Worm (Caenorhabditis elegans) whole organism, young adult: ENCODE results near the gene cpr-9.

Experiments used
- B0336.3 ChIP-seq: fragments of 200-800 bp; sonication (Bioruptor generic); IDR thresholded peaks from 2 replicates; pipeline ENCODE4 v1.3.6; 2022; ENCODE audit warnings: missing genetic modification characterization, missing compliant biosample characterization
- F39B2.1 ChIP-seq: fragments of 200-800 bp; sonication (Bioruptor generic); IDR thresholded peaks from 2 replicates; pipeline ENCODE4 v1.3.6; 2022; ENCODE audit warnings: missing genetic modification reagents, missing genetic modification characterization, missing compliant biosample characterization
- F52B5.7 ChIP-seq: sonication (generic microtip); optimal IDR thresholded peaks from 2 replicates; lab custom pipeline; 2016; ENCODE audit warnings: mild to moderate bottlenecking, missing genetic modification characterization, missing compliant biosample characterization
- F57A8.1 ChIP-seq: fragments of 200-800 bp; sonication (Bioruptor generic); optimal IDR thresholded peaks from 2 replicates; lab custom pipeline; 2018; ENCODE audit warnings: mild to moderate bottlenecking, missing genetic modification characterization, moderate library complexity, missing compliant biosample characterization
- K11D2.4 ChIP-seq: fragments of 200-800 bp; sonication (Bioruptor generic); IDR thresholded peaks from 2 replicates; pipeline ENCODE4 v1.3.6; 2022; ENCODE audit warnings: missing genetic modification reagents, missing genetic modification characterization, missing compliant biosample characterization
- T07F8.4 ChIP-seq: sonication (generic microtip); optimal IDR thresholded peaks from 2 replicates; lab custom pipeline; 2016; ENCODE audit warnings: mild to moderate bottlenecking, missing genetic modification characterization, moderate library complexity, missing compliant biosample characterization
- Y53G8AR.9 ChIP-seq: fragments of 200-800 bp; sonication (Bioruptor generic); conservative IDR thresholded peaks from 2 replicates; pipeline ENCODE4 v1.3.6; 2022; ENCODE audit warnings: missing genetic modification reagents, missing genetic modification characterization, missing compliant biosample characterization
- ZK185.1 ChIP-seq: sonication (generic microtip); optimal IDR thresholded peaks from 2 replicates; lab custom pipeline; 2016; ENCODE audit warnings: mild to moderate bottlenecking, missing genetic modification characterization, missing compliant biosample characterization; ENCODE audit not compliant: poor library complexity, severe bottlenecking
- attf-5 ChIP-seq: fragments of 200-800 bp; sonication (Bioruptor generic); optimal IDR thresholded peaks from 2 replicates; lab custom pipeline; 2018; ENCODE audit warnings: mild to moderate bottlenecking, missing genetic modification characterization, missing compliant biosample characterization
- bed-2 ChIP-seq: fragments of 200-800 bp; sonication (Bioruptor generic); IDR thresholded peaks from 2 replicates; pipeline ENCODE4 v1.3.6; 2022; ENCODE audit warnings: missing genetic modification reagents, missing genetic modification characterization, missing compliant biosample characterization
- cebp-1 ChIP-seq, 2 experiments: fragments of 200-800 bp in 1 of 2; sonication (Bioruptor generic) in 1 of 2; sonication (generic microtip) in 1 of 2; IDR thresholded peaks in 1 of 2; optimal IDR thresholded peaks in 1 of 2; 2 replicates each; pipeline versions ENCODE4 v1.3.6 to Lab custom; 2017 to 2022; ENCODE audit warnings: missing compliant biosample characterization in 2 of 2, missing genetic modification characterization in 2 of 2, mild to moderate bottlenecking in 1 of 2, missing genetic modification reagents in 1 of 2, moderate library complexity in 1 of 2
- cebp-2 ChIP-seq: fragments of 200-800 bp; sonication (Bioruptor generic); IDR thresholded peaks from 2 replicates; pipeline ENCODE4 v1.3.6; 2022; ENCODE audit warnings: missing genetic modification characterization, missing compliant biosample characterization
- chd-7 ChIP-seq: sonication (generic microtip); optimal IDR thresholded peaks from 2 replicates; lab custom pipeline; 2016; ENCODE audit warnings: mild to moderate bottlenecking, missing genetic modification characterization, moderate library complexity, missing compliant biosample characterization
- dpff-1 ChIP-seq: sonication (generic microtip); optimal IDR thresholded peaks from 2 replicates; lab custom pipeline; 2017; ENCODE audit warnings: mild to moderate bottlenecking, missing genetic modification characterization, missing compliant biosample characterization
- ekl-4 ChIP-seq: fragments of 200-800 bp; sonication (Bioruptor generic); IDR thresholded peaks from 2 replicates; pipeline ENCODE4 v1.3.6; 2022; ENCODE audit warnings: missing genetic modification reagents, missing genetic modification characterization, missing compliant biosample characterization
- ets-4 ChIP-seq: fragments of 200-800 bp; sonication (Bioruptor generic); optimal IDR thresholded peaks from 2 replicates; lab custom pipeline; 2018; ENCODE audit warnings: mild to moderate bottlenecking, missing genetic modification characterization, missing compliant biosample characterization
- gei-17 ChIP-seq: fragments of 200-800 bp; sonication (Bioruptor generic); optimal IDR thresholded peaks from 2 replicates; lab custom pipeline; 2018; ENCODE audit warnings: mild to moderate bottlenecking, missing genetic modification characterization, missing compliant biosample characterization
- hmg-1.2 ChIP-seq: fragments of 200-800 bp; sonication (Bioruptor generic); IDR thresholded peaks from 2 replicates; pipeline ENCODE4 v1.3.6; 2022; ENCODE audit warnings: missing genetic modification reagents, missing genetic modification characterization, missing compliant biosample characterization
- hrde-1 ChIP-seq: sonication (generic microtip); optimal IDR thresholded peaks from 2 replicates; lab custom pipeline; 2016; ENCODE audit warnings: missing genetic modification characterization, mild to moderate bottlenecking, missing compliant biosample characterization, moderate library complexity, missing genotype, missing genetic modification reagents, borderline replicate concordance
- hsf-1 ChIP-seq: fragments of 200-800 bp; sonication (Bioruptor generic); IDR thresholded peaks from 2 replicates; pipeline ENCODE4 v1.3.6; 2022; ENCODE audit warnings: missing genetic modification reagents, missing genetic modification characterization, missing compliant biosample characterization
- let-526 ChIP-seq: fragments of 200-800 bp; sonication (Bioruptor generic); IDR thresholded peaks from 2 replicates; pipeline ENCODE4 v1.3.6; 2022; ENCODE audit warnings: missing genetic modification reagents, missing genetic modification characterization, missing compliant biosample characterization
- lin-40 ChIP-seq: sonication (generic microtip); optimal IDR thresholded peaks from 2 replicates; lab custom pipeline; 2016; ENCODE audit warnings: missing genetic modification characterization, mild to moderate bottlenecking, missing compliant biosample characterization, missing genotype, missing genetic modification reagents
- lin-54 ChIP-seq: fragments of 200-800 bp; sonication (Bioruptor generic); optimal IDR thresholded peaks from 2 replicates; lab custom pipeline; 2018; ENCODE audit warnings: mild to moderate bottlenecking, missing genetic modification characterization, missing compliant biosample characterization
- madf-10 ChIP-seq: sonication (generic microtip); optimal IDR thresholded peaks from 2 replicates; lab custom pipeline; 2016; ENCODE audit warnings: mild to moderate bottlenecking, missing genetic modification characterization, missing compliant biosample characterization
- madf-6 ChIP-seq: fragments of 200-800 bp; sonication (Bioruptor generic); IDR thresholded peaks from 2 replicates; pipeline ENCODE4 v1.3.6; 2022; ENCODE audit warnings: missing genetic modification reagents, missing genetic modification characterization, missing compliant biosample characterization
- mcd-1 ChIP-seq: fragments of 200-800 bp; sonication (Bioruptor generic); IDR thresholded peaks from 2 replicates; pipeline ENCODE4 v1.3.6; 2022; ENCODE audit warnings: missing genetic modification reagents, missing genetic modification characterization, missing compliant biosample characterization
- mel-28 ChIP-seq: sonication (generic microtip); optimal IDR thresholded peaks from 2 replicates; lab custom pipeline; 2016; ENCODE audit warnings: borderline replicate concordance, mild to moderate bottlenecking, missing genetic modification characterization, missing compliant biosample characterization
- mes-4 ChIP-seq: sonication (generic microtip); optimal IDR thresholded peaks from 2 replicates; lab custom pipeline; 2016; ENCODE audit warnings: missing genotype, missing genetic modification characterization, missing compliant biosample characterization
- nfya-1 ChIP-seq: sonication (generic microtip); optimal IDR thresholded peaks from 2 replicates; lab custom pipeline; 2017; ENCODE audit warnings: antibody characterized with exemption, missing compliant biosample characterization, missing genetic modification characterization, borderline replicate concordance; ENCODE audit not compliant: insufficient read depth
- nfyb-1 ChIP-seq: fragments of 200-800 bp; sonication (Bioruptor generic); IDR thresholded peaks from 2 replicates; pipeline ENCODE4 v1.3.6; 2022; ENCODE audit warnings: missing genetic modification reagents, missing genetic modification characterization, missing compliant biosample characterization
- nhr-80 ChIP-seq: sonication (generic microtip); optimal IDR thresholded peaks from 2 replicates; lab custom pipeline; 2016; ENCODE audit warnings: missing genetic modification characterization, missing compliant biosample characterization
- rcor-1 ChIP-seq: fragments of 200-800 bp; sonication (Bioruptor generic); IDR thresholded peaks from 2 replicates; pipeline ENCODE4 v1.3.6; 2022; ENCODE audit warnings: missing genetic modification reagents, missing genetic modification characterization, missing compliant biosample characterization
- rec-8 ChIP-seq, 2 experiments: sonication (generic microtip); optimal IDR thresholded peaks; 2 replicates each; lab custom pipeline; 2016; ENCODE audit warnings: mild to moderate bottlenecking in 2 of 2, missing genetic modification characterization in 2 of 2, missing genetic modification reagents in 2 of 2, missing genotype in 2 of 2, missing biosample characterization in 1 of 2, missing compliant biosample characterization in 1 of 2, moderate library complexity in 1 of 2
- tbp1 ChIP-seq: fragments of 200-800 bp; sonication (Bioruptor generic); optimal IDR thresholded peaks from 2 replicates; lab custom pipeline; 2018; ENCODE audit warnings: mild to moderate bottlenecking, missing genetic modification characterization, missing compliant biosample characterization
- ztf-22 ChIP-seq: fragments of 200-800 bp; sonication (Bioruptor generic); optimal IDR thresholded peaks from 2 replicates; lab custom pipeline; 2018; ENCODE audit warnings: mild to moderate bottlenecking, missing genetic modification characterization, moderate library complexity, missing compliant biosample characterization

The cpr-9 gene

DNA sequence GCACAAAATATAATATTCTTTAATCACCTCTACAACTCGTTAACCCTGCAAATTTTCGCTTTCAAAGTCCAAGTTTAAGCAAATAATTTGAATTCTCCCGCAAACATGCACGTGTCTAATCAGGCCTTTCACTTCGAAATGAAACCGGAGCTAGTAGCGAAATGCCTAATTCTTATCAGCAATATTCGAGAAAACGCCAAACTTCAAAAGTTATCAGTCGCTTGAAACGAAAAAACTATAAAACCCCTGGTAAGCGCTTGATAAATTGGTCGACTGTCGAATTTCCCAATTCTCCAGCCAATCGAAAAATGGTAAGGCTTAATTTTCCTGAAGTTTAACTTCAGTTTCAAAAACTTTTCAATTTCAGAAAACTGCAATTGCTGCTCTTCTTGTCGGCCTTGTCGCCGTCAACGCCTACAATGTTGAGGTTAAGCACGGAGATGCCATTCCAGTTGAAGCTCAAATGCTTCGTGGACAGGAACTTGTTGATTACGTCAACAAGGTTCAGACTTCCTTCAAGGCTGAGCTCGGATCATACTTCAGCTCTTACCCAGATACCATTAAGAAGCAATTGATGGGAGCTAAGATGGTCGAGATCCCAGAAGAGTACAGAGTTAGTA lies at the start of gene cpr-9:
TSS of gene cpr-9 (plus strand) at position 188 of the 620 bp plus-strand sequence.
- TF ChIP-seq dpff-1 (tag; lab: Kevin White, UChicago) (no peak), F52B5.7 (tag; lab: Kevin White, UChicago) (no peak), rec-8 (tag; optimal IDR thresholded peaks at IDR 0.05; lab: Kevin White, UChicago) (no peak), nhr-80 (tag; lab: Kevin White, UChicago) (peak; percentile 21), cebp-1 (GFP tag; IDR thresholded peaks at IDR 0.05; lab: Robert Waterston, UW) (no peak), cebp-1 (tag; optimal IDR thresholded peaks at IDR 0.05; lab: Kevin White, UChicago) (peak; percentile 24), nfyb-1 (GFP tag; lab: Robert Waterston, UW) (no peak), tbp1 (GFP tag; lab: Kevin White, UChicago) (peak; percentile 1), Y53G8AR.9 (GFP tag; lab: Robert Waterston, UW) (0 out of 2 replicates have a peak, but pooled peaks have one; percentile 11), lin-40 (tag; lab: Kevin White, UChicago) (peak; percentile 10), ZK185.1 (peak; percentile 13), hmg-1.2 (GFP tag; lab: Robert Waterston, UW) (0 out of 2 replicates have a peak, but pooled peaks have one; percentile 6), bed-2 (GFP tag; lab: Robert Waterston, UW) (no peak), let-526 (GFP tag; lab: Robert Waterston, UW) (peak; percentile 54; the same call in 1 of the 2 replicates), ekl-4 (peak; percentile 40; the same call in 1 of the 2 replicates), B0336.3 (GFP tag; lab: Robert Waterston, UW) (peak; percentile 10; the same call in 1 of the 2 replicates), lin-54 (GFP tag; lab: Kevin White, UChicago) (peak; percentile 13), ets-4 (GFP tag; lab: Kevin White, UChicago) (peak; percentile 22), ztf-22 (GFP tag; lab: Kevin White, UChicago) (peak; percentile 8), hrde-1 (tag; lab: Kevin White, UChicago) (no peak)
- TF ChIP-seq, all 124 proteins: peak for 13

DNA sequence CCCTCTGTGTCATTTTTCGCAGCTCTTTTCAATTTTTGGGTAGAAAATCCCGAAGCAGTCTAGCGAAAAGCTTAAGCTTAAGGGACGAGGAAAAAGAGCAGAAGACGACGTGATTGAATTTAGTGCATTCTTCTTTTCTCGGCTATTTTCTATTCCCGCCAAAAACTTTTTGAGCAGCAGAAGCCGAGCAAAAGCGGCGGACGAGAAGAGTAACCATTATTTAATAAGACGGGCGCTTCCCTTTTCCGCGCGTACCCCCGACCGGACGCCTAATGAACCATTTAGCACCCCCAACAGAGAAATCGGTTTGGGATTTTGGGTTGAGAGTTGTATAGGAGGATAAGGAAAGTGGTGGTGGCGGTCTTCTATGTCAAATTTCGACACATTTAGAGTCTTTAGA lies 49.2 kb upstream of the cpr-9 start:
- TF ChIP-seq cebp-2 (GFP tag; lab: Robert Waterston, UW) (no peak), K11D2.4 (GFP tag; lab: Robert Waterston, UW) (no peak), chd-7 (tag; lab: Kevin White, UChicago) (no peak), madf-6 (GFP tag; lab: Robert Waterston, UW) (no peak)

DNA sequence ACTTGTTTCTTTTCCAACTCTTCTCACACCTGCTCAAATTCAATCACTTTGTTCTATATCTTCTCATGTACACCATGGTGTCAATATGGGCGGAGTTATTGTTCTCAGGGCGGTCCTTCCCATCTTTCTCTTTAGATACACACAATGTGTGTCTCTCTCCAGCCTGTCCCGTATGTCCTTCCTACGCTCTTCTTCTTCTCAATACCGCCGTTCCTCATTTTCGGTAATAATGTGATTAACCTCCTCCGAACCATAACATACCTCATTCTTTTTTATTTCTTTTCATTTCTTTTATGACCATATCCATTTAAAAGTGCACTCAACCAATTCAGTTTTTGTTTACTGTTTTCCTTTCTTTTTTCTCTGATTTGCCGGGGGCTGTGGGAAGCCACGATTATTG lies 47.2 kb upstream of the cpr-9 start:
- no peak for TF ChIP-seq T07F8.4
- no peak for TF ChIP-seq dpff-1 (tag; lab: Kevin White, UChicago)
- no peak for TF ChIP-seq tbp1 (GFP tag; lab: Kevin White, UChicago)
- TF ChIP-seq attf-5 (GFP tag; lab: Kevin White, UChicago) = no peak
- TF ChIP-seq madf-10 (tag; lab: Kevin White, UChicago) = no peak
- no peak for TF ChIP-seq nhr-80 (tag; lab: Kevin White, UChicago)
- TF ChIP-seq mel-28 = no peak
- no peak for TF ChIP-seq hsf-1 (GFP tag; lab: Robert Waterston, UW)
- no peak for TF ChIP-seq F57A8.1 (GFP tag; lab: Kevin White, UChicago)
- no peak for TF ChIP-seq nfya-1 (tag; lab: Kevin White, UChicago)
- TF ChIP-seq F39B2.1 (GFP tag; lab: Robert Waterston, UW) = no peak
- TF ChIP-seq rcor-1 = no peak
- TF ChIP-seq let-526 (GFP tag; lab: Robert Waterston, UW) = no peak
- no peak for TF ChIP-seq mes-4 (tag; lab: Kevin White, UChicago)
- TF ChIP-seq mcd-1 (GFP tag; lab: Robert Waterston, UW) = no peak
- TF ChIP-seq gei-17 (GFP tag; lab: Kevin White, UChicago) = no peak
- TF ChIP-seq, all 124 proteins: peak for 0
